Worm (Caenorhabditis elegans) whole organism, L4 larva: ENCODE data around the gene npax-3.

Experiments used
- T20F7.1 ChIP-seq: fragments of 200-800 bp; sonication (Bioruptor generic); optimal IDR thresholded peaks from 2 replicates; lab custom pipeline; 2018; ENCODE audit warnings: mild to moderate bottlenecking, missing genetic modification characterization, missing compliant biosample characterization
- ZK546.5 ChIP-seq, 2 experiments: sonication (generic microtip); optimal IDR thresholded peaks; 2 replicates each; lab custom pipeline; 2017; ENCODE audit warnings: missing biosample characterization in 2 of 2, missing genetic modification characterization in 2 of 2
- aha-1 ChIP-seq: fragments of 150-350 bp; peaks from one replicate; lab custom pipeline; 2014; ENCODE audit warnings: missing biosample characterization, missing genetic modification characterization
- ceh-82 ChIP-seq: sonication (generic microtip); optimal IDR thresholded peaks from 2 replicates; lab custom pipeline; 2017; ENCODE audit warnings: missing biosample characterization, missing genetic modification characterization
- dmd-8 ChIP-seq: fragments of 200-800 bp; sonication (Bioruptor generic); IDR thresholded peaks from 2 replicates; pipeline ENCODE4 v1.3.6; 2022; ENCODE audit warnings: missing genetic modification characterization, missing compliant biosample characterization
- fkh-10 ChIP-seq: fragments of 150-350 bp; optimal IDR thresholded peaks from 2 replicates; lab custom pipeline; 2014; ENCODE audit warnings: missing biosample characterization, missing genetic modification reagents, missing genetic modification characterization
- fos-1 ChIP-seq: fragments of 150-350 bp; optimal IDR thresholded peaks from 2 replicates; lab custom pipeline; 2014; ENCODE audit warnings: missing biosample characterization, missing genetic modification characterization
- hlh-30 ChIP-seq: sonication (generic microtip); optimal IDR thresholded peaks from 2 replicates; lab custom pipeline; 2017; ENCODE audit warnings: antibody characterized with exemption, mild to moderate bottlenecking, missing genetic modification characterization, missing compliant biosample characterization; ENCODE audit not compliant: insufficient read depth
- jun-1 ChIP-seq: fragments of 150-350 bp; optimal IDR thresholded peaks from 2 replicates; lab custom pipeline; 2014; ENCODE audit warnings: missing biosample characterization, missing genetic modification reagents, missing genetic modification characterization
- lin-13 ChIP-seq: fragments of 150-350 bp; optimal IDR thresholded peaks from 2 replicates; lab custom pipeline; 2014; ENCODE audit warnings: missing biosample characterization, missing genetic modification reagents, missing genetic modification characterization
- pqm-1 ChIP-seq: sonication (generic microtip); optimal IDR thresholded peaks from 2 replicates; lab custom pipeline; 2017; ENCODE audit warnings: missing biosample characterization, missing genetic modification characterization
- snpc-4 ChIP-seq: fragments of 150-350 bp; optimal IDR thresholded peaks from 2 replicates; lab custom pipeline; 2014; ENCODE audit warnings: missing biosample characterization, missing genetic modification characterization
- unc-62 ChIP-seq, 3 experiments: fragments of 150-350 bp in 1 of 3; sonication (generic microtip); optimal IDR thresholded peaks in 2 of 3; peaks in 1 of 3; 1 replicate in 1 of 3; 2 replicates in 2 of 3; lab custom pipeline; 2014 to 2017; ENCODE audit warnings: missing biosample characterization in 3 of 3, missing genetic modification characterization in 3 of 3, missing genetic modification reagents in 3 of 3, missing genotype in 1 of 3

DNA sequence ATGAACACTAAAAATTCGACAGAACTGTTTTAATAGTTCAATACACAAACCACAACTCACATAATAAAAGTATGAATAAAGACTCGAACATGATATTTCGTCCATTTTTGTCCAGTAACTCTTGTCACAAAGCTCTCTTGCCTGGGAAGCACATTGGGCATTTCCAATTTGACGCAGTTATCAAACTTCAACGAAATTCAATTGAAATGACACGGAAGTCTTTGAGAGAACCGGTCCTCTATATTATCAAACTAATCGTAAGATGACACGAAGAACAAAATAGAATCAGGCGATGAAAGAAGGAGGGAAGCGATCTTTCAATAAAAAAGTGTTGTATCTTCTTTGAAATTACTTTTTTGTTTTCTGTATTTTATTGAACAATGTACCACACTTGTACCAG is 27.1 kb upstream of the npax-3 start, which contains the start of gene T11G6.3:
- TF ChIP-seq dmd-8 (GFP tag; lab: Robert Waterston, UW) (no peak), aha-1 (tag; lab: Kevin White, UChicago) (peak; percentile 91), fkh-10 (GFP tag; lab: Kevin White, UChicago) (no peak), snpc-4 (no peak), hlh-30 (no peak), pqm-1 (no peak), ceh-82 (tag; lab: Kevin White, UChicago) (no peak), unc-62 (GFP tag; optimal IDR thresholded peaks at IDR 0.05 in 1 of 2; lab: Kevin White, UChicago) (no peak), unc-62 (tag; optimal IDR thresholded peaks at IDR 0.05; lab: Kevin White, UChicago) (no peak), ZK546.5 (tag; optimal IDR thresholded peaks at IDR 0.05; lab: Kevin White, UChicago) (no peak), fos-1 (tag; lab: Kevin White, UChicago) (no peak), lin-13 (GFP tag; lab: Kevin White, UChicago) (no peak), jun-1 (tag; lab: Kevin White, UChicago) (no peak), T20F7.1 (GFP tag; lab: Kevin White, UChicago) (no peak)
